Worm (Caenorhabditis elegans) whole organism, L4 larva: ENCODE results near the gene rars-1.

ENCODE experiments used
- D1046.2 ChIP-seq: fragments of 200-800 bp; sonication (Bioruptor generic); IDR thresholded peaks from 2 replicates; pipeline ENCODE4 v1.3.6; 2022; ENCODE audit warnings: missing genetic modification characterization, missing compliant biosample characterization
- F44E2.7 ChIP-seq: fragments of 200-800 bp; sonication (Bioruptor generic); IDR thresholded peaks from 2 replicates; pipeline ENCODE4 v2.1.2; 2022; ENCODE audit warnings: missing genetic modification characterization, missing compliant biosample characterization
- R02D3.7 ChIP-seq: fragments of 150-350 bp; sonication (generic microtip); optimal IDR thresholded peaks from 3 replicates; lab custom pipeline; 2014; ENCODE audit warnings: missing biosample characterization, missing genetic modification characterization
- T26A8.4 ChIP-seq: fragments of 200-800 bp; sonication (Bioruptor generic); IDR thresholded peaks from 2 replicates; pipeline ENCODE4 v1.3.6; 2022; ENCODE audit warnings: missing genetic modification characterization, missing compliant biosample characterization
- Y48G9A.11 ChIP-seq: fragments of 200-800 bp; sonication (Bioruptor generic); IDR thresholded peaks from 2 replicates; pipeline ENCODE4 v1.3.6; 2022; ENCODE audit warnings: missing genetic modification reagents, missing genetic modification characterization, missing compliant biosample characterization
- ZK337.2 ChIP-seq: fragments of 200-800 bp; sonication (Bioruptor generic); IDR thresholded peaks from 2 replicates; pipeline ENCODE4 v1.3.6; 2022; ENCODE audit warnings: missing genetic modification reagents, missing genetic modification characterization, missing compliant biosample characterization
- aha-1 ChIP-seq: fragments of 150-350 bp; peaks from one replicate; lab custom pipeline; 2014; ENCODE audit warnings: missing biosample characterization, missing genetic modification characterization
- aly-2 ChIP-seq: sonication (generic microtip); optimal IDR thresholded peaks from 2 replicates; lab custom pipeline; 2018; ENCODE audit warnings: missing biosample characterization, missing genetic modification characterization
- ama-1 ChIP-seq: fragments of 150-350 bp; optimal IDR thresholded peaks from 2 replicates; lab custom pipeline; 2014; ENCODE audit warnings: inconsistent platforms, mixed read lengths
- ceh-20 ChIP-seq: fragments of 200-800 bp; sonication (Bioruptor generic); IDR thresholded peaks from 2 replicates; pipeline ENCODE4 v1.3.6; 2022; ENCODE audit warnings: missing genetic modification reagents, missing genetic modification characterization, missing compliant biosample characterization
- ceh-82 ChIP-seq: sonication (generic microtip); optimal IDR thresholded peaks from 2 replicates; lab custom pipeline; 2017; ENCODE audit warnings: missing biosample characterization, missing genetic modification characterization
- daf-16 ChIP-seq, 3 experiments: sonication (generic microtip); optimal IDR thresholded peaks; 2 replicates each; lab custom pipeline; 2016 to 2017; ENCODE audit warnings: missing genetic modification characterization in 3 of 3, missing genetic modification reagents in 3 of 3, mild to moderate bottlenecking in 2 of 3, missing compliant biosample characterization in 2 of 3, missing biosample characterization in 1 of 3, moderate library complexity in 1 of 3
- daf-8 ChIP-seq: fragments of 200-800 bp; sonication (Bioruptor generic); IDR thresholded peaks from 2 replicates; pipeline ENCODE4 v1.3.6; 2022; ENCODE audit warnings: missing genetic modification characterization, missing compliant biosample characterization
- dmd-6 ChIP-seq: fragments of 200-800 bp; sonication (Bioruptor generic); IDR thresholded peaks from 2 replicates; pipeline ENCODE4 v1.3.6; 2022; ENCODE audit warnings: missing genetic modification reagents, missing genetic modification characterization, missing compliant biosample characterization
- dmd-8 ChIP-seq: fragments of 200-800 bp; sonication (Bioruptor generic); IDR thresholded peaks from 2 replicates; pipeline ENCODE4 v1.3.6; 2022; ENCODE audit warnings: missing genetic modification characterization, missing compliant biosample characterization
- dmd-9 ChIP-seq: fragments of 200-800 bp; sonication (Bioruptor generic); IDR thresholded peaks from 2 replicates; pipeline ENCODE4 v1.3.6; 2022; ENCODE audit warnings: missing genetic modification reagents, missing genetic modification characterization, missing compliant biosample characterization
- dpl-1 ChIP-seq: fragments of 150-350 bp; optimal IDR thresholded peaks from 2 replicates; lab custom pipeline; 2014; ENCODE audit warnings: missing biosample characterization, missing genetic modification reagents, missing genetic modification characterization
- duxl-1 ChIP-seq: sonication (generic microtip); optimal IDR thresholded peaks from 2 replicates; lab custom pipeline; 2016; ENCODE audit warnings: mild to moderate bottlenecking, missing genetic modification characterization, moderate library complexity, missing compliant biosample characterization; ENCODE audit not compliant: poor library complexity
- dve-1 ChIP-seq: sonication (generic microtip); optimal IDR thresholded peaks from 2 replicates; lab custom pipeline; 2017; ENCODE audit warnings: antibody characterized with exemption, mild to moderate bottlenecking, missing genetic modification characterization, missing compliant biosample characterization; ENCODE audit not compliant: insufficient read depth
- hif-1 ChIP-seq, 2 experiments: sonication (generic microtip); optimal IDR thresholded peaks; 2 replicates each; lab custom pipeline; 2016 to 2017; ENCODE audit warnings: missing compliant biosample characterization in 2 of 2, missing genetic modification characterization in 2 of 2, missing genetic modification reagents in 2 of 2, missing genotype in 2 of 2, mild to moderate bottlenecking in 1 of 2
- hlh-11 ChIP-seq: fragments of 200-800 bp; sonication (Bioruptor generic); optimal IDR thresholded peaks from 2 replicates; lab custom pipeline; 2018; ENCODE audit warnings: mild to moderate bottlenecking, missing genetic modification characterization, missing compliant biosample characterization
- hlh-30 ChIP-seq: sonication (generic microtip); optimal IDR thresholded peaks from 2 replicates; lab custom pipeline; 2017; ENCODE audit warnings: antibody characterized with exemption, mild to moderate bottlenecking, missing genetic modification characterization, missing compliant biosample characterization; ENCODE audit not compliant: insufficient read depth
- lin-13 ChIP-seq: fragments of 150-350 bp; optimal IDR thresholded peaks from 2 replicates; lab custom pipeline; 2014; ENCODE audit warnings: missing biosample characterization, missing genetic modification reagents, missing genetic modification characterization
- lin-15B ChIP-seq: fragments of 150-350 bp; sonication (generic microtip); optimal IDR thresholded peaks from 3 replicates; lab custom pipeline; 2014; ENCODE audit warnings: missing biosample characterization, missing genetic modification characterization
- lin-29 ChIP-seq: fragments of 200-800 bp; sonication (Bioruptor generic); IDR thresholded peaks from 2 replicates; pipeline ENCODE4 v1.3.6; 2022; ENCODE audit warnings: missing genetic modification reagents, missing genetic modification characterization, missing compliant biosample characterization
- lin-38 ChIP-seq: fragments of 200-800 bp; sonication (Bioruptor generic); IDR thresholded peaks from 2 replicates; pipeline ENCODE4 v1.3.6; 2022; ENCODE audit warnings: missing genetic modification reagents, missing genetic modification characterization, missing compliant biosample characterization
- lin-39 ChIP-seq: fragments of 150-350 bp; optimal IDR thresholded peaks from 2 replicates; lab custom pipeline; 2014; ENCODE audit warnings: missing biosample characterization, missing genetic modification reagents, missing genetic modification characterization
- lir-3 ChIP-seq: sonication (generic microtip); optimal IDR thresholded peaks from 2 replicates; lab custom pipeline; 2016; ENCODE audit warnings: mild to moderate bottlenecking, missing genetic modification characterization, missing compliant biosample characterization
- lsy-2 ChIP-seq, 2 experiments: fragments of 150-350 bp in 1 of 2; sonication (generic microtip) in 1 of 2; optimal IDR thresholded peaks; 2 replicates each; lab custom pipeline; 2014 to 2017; ENCODE audit warnings: missing biosample characterization in 2 of 2, missing genetic modification characterization in 2 of 2
- madf-9 ChIP-seq: fragments of 200-800 bp; sonication (Bioruptor generic); conservative IDR thresholded peaks from 2 replicates; pipeline ENCODE4 v1.3.6; 2022; ENCODE audit warnings: missing genetic modification reagents, missing genetic modification characterization, missing compliant biosample characterization
- mes-2 ChIP-seq: sonication (generic microtip); optimal IDR thresholded peaks from 2 replicates; lab custom pipeline; 2016; ENCODE audit warnings: missing genotype, mild to moderate bottlenecking, missing genetic modification characterization, missing compliant biosample characterization; ENCODE audit not compliant: poor library complexity, severe bottlenecking
- mxl-3 ChIP-seq: fragments of 200-800 bp; sonication (Bioruptor generic); optimal IDR thresholded peaks from 2 replicates; lab custom pipeline; 2018; ENCODE audit warnings: mild to moderate bottlenecking, missing genetic modification characterization, missing compliant biosample characterization
- nhr-10 ChIP-seq: fragments of 150-350 bp; optimal IDR thresholded peaks from 2 replicates; lab custom pipeline; 2014; ENCODE audit warnings: missing biosample characterization, missing genetic modification characterization
- nhr-102 ChIP-seq: sonication (generic microtip); optimal IDR thresholded peaks from 2 replicates; lab custom pipeline; 2016; ENCODE audit warnings: mild to moderate bottlenecking, missing genetic modification characterization, moderate library complexity, missing compliant biosample characterization
- nhr-11 ChIP-seq: fragments of 150-350 bp; optimal IDR thresholded peaks from 2 replicates; lab custom pipeline; 2014; ENCODE audit warnings: missing biosample characterization, missing genetic modification characterization
- nhr-237 ChIP-seq: sonication (generic microtip); optimal IDR thresholded peaks from 2 replicates; lab custom pipeline; 2017; ENCODE audit warnings: missing biosample characterization, missing genetic modification characterization
- nhr-77 ChIP-seq: fragments of 150-350 bp; optimal IDR thresholded peaks from 2 replicates; lab custom pipeline; 2014; ENCODE audit warnings: missing biosample characterization, missing genetic modification characterization
- pha-4 ChIP-seq, 2 experiments: fragments of 150-350 bp in 1 of 2; fragments of 200-800 bp in 1 of 2; sonication (Bioruptor generic) in 1 of 2; IDR thresholded peaks in 1 of 2; optimal IDR thresholded peaks in 1 of 2; 2 replicates each; pipeline versions ENCODE4 v1.3.6 to Lab custom; 2014 to 2022; ENCODE audit warnings: missing genetic modification characterization in 2 of 2, missing genetic modification reagents in 2 of 2, missing biosample characterization in 1 of 2, missing compliant biosample characterization in 1 of 2
- pqm-1 ChIP-seq: sonication (generic microtip); optimal IDR thresholded peaks from 2 replicates; lab custom pipeline; 2017; ENCODE audit warnings: missing biosample characterization, missing genetic modification characterization
- rbr-2 ChIP-seq: sonication (generic microtip); optimal IDR thresholded peaks from 2 replicates; lab custom pipeline; 2016; ENCODE audit warnings: missing genotype, missing genetic modification characterization, missing compliant biosample characterization
- snpc-1.2 ChIP-seq: fragments of 200-800 bp; sonication (Bioruptor generic); IDR thresholded peaks from 2 replicates; pipeline ENCODE4 v1.3.6; 2022; ENCODE audit warnings: missing genetic modification reagents, missing genetic modification characterization, missing compliant biosample characterization
- spr-3 ChIP-seq: fragments of 200-800 bp; sonication (Bioruptor generic); optimal IDR thresholded peaks from 2 replicates; lab custom pipeline; 2018; ENCODE audit warnings: mild to moderate bottlenecking, missing genetic modification characterization, missing compliant biosample characterization
- tag-97 ChIP-seq: fragments of 200-800 bp; sonication (Bioruptor generic); IDR thresholded peaks from 2 replicates; pipeline ENCODE4 v1.3.6; 2022; ENCODE audit warnings: missing genetic modification characterization, missing compliant biosample characterization
- unc-130 ChIP-seq: sonication (generic microtip); optimal IDR thresholded peaks from 2 replicates; lab custom pipeline; 2016; ENCODE audit warnings: missing genetic modification reagents, missing genetic modification characterization, missing compliant biosample characterization
- unc-39 ChIP-seq: sonication (generic microtip); optimal IDR thresholded peaks from 2 replicates; lab custom pipeline; 2017; ENCODE audit warnings: missing biosample characterization, missing genetic modification characterization
- unc-62 ChIP-seq, 3 experiments: fragments of 150-350 bp in 1 of 3; sonication (generic microtip); optimal IDR thresholded peaks in 2 of 3; peaks in 1 of 3; 1 replicate in 1 of 3; 2 replicates in 2 of 3; lab custom pipeline; 2014 to 2017; ENCODE audit warnings: missing biosample characterization in 3 of 3, missing genetic modification characterization in 3 of 3, missing genetic modification reagents in 3 of 3, missing genotype in 1 of 3
- vab-7 ChIP-seq: fragments of 200-800 bp; sonication (Bioruptor generic); IDR thresholded peaks from 2 replicates; pipeline ENCODE4 v1.3.6; 2022; ENCODE audit warnings: missing genetic modification reagents, missing genetic modification characterization, missing compliant biosample characterization
- zfp-3 ChIP-seq: fragments of 200-800 bp; sonication (Bioruptor generic); conservative IDR thresholded peaks from 2 replicates; pipeline ENCODE4 v1.3.6; 2022; ENCODE audit warnings: missing genetic modification reagents, missing genetic modification characterization, missing compliant biosample characterization
- ztf-11 ChIP-seq: fragments of 150-350 bp; optimal IDR thresholded peaks from 2 replicates; lab custom pipeline; 2014; ENCODE audit warnings: missing biosample characterization, missing genetic modification characterization

The rars-1 gene

DNA sequence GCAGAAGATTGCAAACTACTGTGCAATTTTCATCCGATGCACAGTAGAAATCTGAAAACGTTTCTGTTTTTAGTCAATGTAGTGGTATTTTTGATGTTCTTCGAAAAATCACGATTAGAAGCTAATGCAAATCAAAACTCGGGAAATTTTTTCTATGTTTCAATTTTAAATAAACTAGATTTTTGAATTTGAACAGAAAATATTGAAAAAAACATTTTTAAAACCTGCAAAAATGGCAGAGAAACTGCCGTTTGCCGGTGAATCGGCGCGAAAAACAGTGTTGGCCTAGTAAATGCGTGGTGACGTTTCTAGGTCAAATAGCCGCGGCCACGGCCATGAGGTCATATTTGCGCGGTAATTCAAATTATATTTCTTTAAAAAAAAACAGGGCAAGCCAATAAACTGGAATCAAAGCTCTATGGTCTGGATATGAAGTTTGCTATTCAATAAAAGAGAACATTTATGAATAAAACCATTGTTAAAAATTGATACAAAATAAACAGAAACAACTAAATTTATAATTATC is 13.2 kb upstream of the rars-1 start, which contains the start of gene set-2:
Gene set-2, minus strand, starts transcription at position 51 of the 526 bp plus-strand sequence.
- TF ChIP-seq pha-4 (GFP tag; IDR thresholded peaks at IDR 0.05; lab: Robert Waterston, UW): no peak
- TF ChIP-seq pha-4 (tag; optimal IDR thresholded peaks at IDR 0.05; lab: Kevin White, UChicago): no peak
- TF ChIP-seq unc-62 (GFP tag; optimal IDR thresholded peaks at IDR 0.05 in 1 of 2; lab: Kevin White, UChicago): no peak
- TF ChIP-seq unc-62 (tag; optimal IDR thresholded peaks at IDR 0.05; lab: Kevin White, UChicago): no peak
- TF ChIP-seq ama-1 (lab: Kevin White, UChicago): peak; percentile 2
- no peak for TF ChIP-seq aly-2
- no peak for TF ChIP-seq daf-8
- TF ChIP-seq nhr-10: no peak
- no peak for TF ChIP-seq lir-3
- no peak for TF ChIP-seq lin-29 (GFP tag; lab: Robert Waterston, UW)
- peak in 1 of 2 experiments; percentile 66 for TF ChIP-seq lsy-2 (tag; optimal IDR thresholded peaks at IDR 0.05; lab: Kevin White, UChicago)
- TF ChIP-seq R02D3.7: no peak
- TF ChIP-seq unc-130: peak; percentile 98
- TF ChIP-seq ceh-20 (GFP tag; lab: Robert Waterston, UW): peak; percentile 47; the same call in 1 of the 2 replicates
- TF ChIP-seq hlh-11: peak; percentile 32
- no peak for TF ChIP-seq nhr-11 (tag; lab: Kevin White, UChicago)
- TF ChIP-seq ceh-82: no peak
- TF ChIP-seq mxl-3 (GFP tag; lab: Kevin White, UChicago): peak; percentile 43
- TF ChIP-seq mes-2: peak; percentile 99
- peak; percentile 52 for TF ChIP-seq dve-1 (tag; lab: Kevin White, UChicago)
- 0 out of 2 replicates have a peak, but pooled peaks have one; percentile 20 for TF ChIP-seq madf-9
- peak; percentile 29 for TF ChIP-seq nhr-102 (tag; lab: Kevin White, UChicago)
- TF ChIP-seq tag-97: no peak
- peak; percentile 23 for TF ChIP-seq rbr-2
- TF ChIP-seq daf-16 (GFP tag; optimal IDR thresholded peaks at IDR 0.05; lab: Kevin White, UChicago): peak in 1 of 2 experiments; percentile 17
- TF ChIP-seq daf-16 (tag; optimal IDR thresholded peaks at IDR 0.05; lab: Kevin White, UChicago): peak; percentile 5
- TF ChIP-seq duxl-1 (tag; lab: Kevin White, UChicago): peak; percentile 64
- TF ChIP-seq ztf-11 (tag; lab: Kevin White, UChicago): no peak
- 0 out of 2 replicates have a peak, but pooled peaks have one; percentile 17 for TF ChIP-seq zfp-3 (GFP tag; lab: Robert Waterston, UW)
- peak; percentile 69 for TF ChIP-seq dmd-6
- TF ChIP-seq aha-1 (tag; lab: Kevin White, UChicago): peak; percentile 91
- peak; percentile 90 for TF ChIP-seq dmd-9 (GFP tag; lab: Robert Waterston, UW)
- peak; percentile 91 for TF ChIP-seq dpl-1 (GFP tag; lab: Kevin White, UChicago)
- TF ChIP-seq lin-38: peak; percentile 75
- no peak for TF ChIP-seq T26A8.4 (GFP tag; lab: Robert Waterston, UW)
- TF ChIP-seq lin-15B (tag; lab: Kevin White, UChicago): no peak
- peak; percentile 61; the same call in 1 of the 2 replicates for TF ChIP-seq D1046.2 (GFP tag; lab: Robert Waterston, UW)
- TF ChIP-seq dmd-8 (GFP tag; lab: Robert Waterston, UW): 0 out of 2 replicates have a peak, but pooled peaks have one; percentile 42
- peak; percentile 47 for TF ChIP-seq hlh-30 (tag; lab: Kevin White, UChicago)
- no peak for TF ChIP-seq spr-3
- no peak for TF ChIP-seq pqm-1
- TF ChIP-seq unc-39: no peak
- TF ChIP-seq nhr-237: no peak
- no peak for TF ChIP-seq nhr-77 (tag; lab: Kevin White, UChicago)
- peak in 1 of 2 experiments; percentile 89 for TF ChIP-seq hif-1 (tag; optimal IDR thresholded peaks at IDR 0.05; lab: Kevin White, UChicago)
- peak; percentile 89 for TF ChIP-seq ZK337.2 (GFP tag; lab: Robert Waterston, UW)
- peak; percentile 68 for TF ChIP-seq Y48G9A.11 (GFP tag; lab: Robert Waterston, UW)
- 0 out of 2 replicates have a peak, but pooled peaks have one; percentile 18 for TF ChIP-seq vab-7 (GFP tag; lab: Robert Waterston, UW)
- TF ChIP-seq lin-13 (GFP tag; lab: Kevin White, UChicago): peak; percentile 42
- no peak for TF ChIP-seq F44E2.7 (GFP tag; lab: Robert Waterston, UW)
- TF ChIP-seq snpc-1.2 (GFP tag; lab: Robert Waterston, UW): no peak
- no peak for TF ChIP-seq lin-39 (tag; lab: Kevin White, UChicago)
